Fruit fly (Drosophila melanogaster): ENCODE data around the gene Asciz.

The Asciz gene

DNA sequence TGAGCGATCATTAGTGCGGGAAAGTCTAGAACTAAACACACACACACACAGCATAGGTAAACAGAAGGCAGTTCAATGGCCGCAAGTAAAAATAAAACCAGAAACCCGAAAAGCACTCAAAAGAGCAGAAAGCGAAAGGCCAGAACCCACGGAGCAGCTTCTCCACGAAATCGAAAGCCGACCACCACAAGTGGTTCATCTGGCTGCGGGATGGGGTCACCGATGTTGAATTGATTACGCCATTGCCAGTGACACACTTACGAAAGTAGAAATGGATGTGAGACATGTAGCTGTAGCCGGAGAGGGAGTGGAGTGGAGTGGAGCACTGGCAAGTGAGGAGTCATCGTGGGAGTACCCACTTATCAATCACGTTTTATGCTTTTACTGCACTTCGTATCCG is 24.6 kb downstream of the Asciz start (continued):
- TF ChIP-seq Dip3 (GFP tag; optimal IDR thresholded peaks at IDR 0.05): no peak
- no peak for TF ChIP-seq exex (tag; optimal IDR thresholded peaks at IDR 0.05)
- TF ChIP-seq CG4282 (GFP tag; optimal IDR thresholded peaks at IDR 0.05): no peak
- TF ChIP-seq CG43689 (GFP tag; IDR thresholded peaks at IDR 0.05): no peak
- TF ChIP-seq so (GFP tag; IDR thresholded peaks at IDR 0.05): no peak
- TF ChIP-seq CG6854 (GFP tag; optimal IDR thresholded peaks at IDR 0.05): no peak
- peak; percentile 34 for TF ChIP-seq CG2712 (tag; optimal IDR thresholded peaks at IDR 0.05)
- no peak for TF ChIP-seq dimm (GFP tag; IDR thresholded peaks at IDR 0.05)
- peak; percentile 32 for TF ChIP-seq CG17568 (GFP tag; optimal IDR thresholded peaks at IDR 0.05)
- no peak for TF ChIP-seq btn (GFP tag; optimal IDR thresholded peaks at IDR 0.05)
- peak in 1 of 2 experiments; percentile 14 for TF ChIP-seq Eip74EF (GFP tag; optimal IDR thresholded peaks at IDR 0.05)
- no peak for TF ChIP-seq CG4707 (GFP tag; optimal IDR thresholded peaks at IDR 0.05)
- peak; percentile 33 for TF ChIP-seq twi (tag; optimal IDR thresholded peaks at IDR 0.05)
- TF ChIP-seq HmgZ (tag; optimal IDR thresholded peaks at IDR 0.05): no peak
- no peak for TF ChIP-seq CG7271 (tag; optimal IDR thresholded peaks at IDR 0.05)
- TF ChIP-seq CG10147 (GFP tag; optimal IDR thresholded peaks at IDR 0.05): no peak
- no peak for TF ChIP-seq NfI (GFP tag; optimal IDR thresholded peaks at IDR 0.05)
- no peak for TF ChIP-seq cas (GFP tag; IDR thresholded peaks at IDR 0.05)
- TF ChIP-seq CG9609 (GFP tag; optimal IDR thresholded peaks at IDR 0.05): no peak
- TF ChIP-seq HHEX (GFP tag; optimal IDR thresholded peaks at IDR 0.05): no peak
- no peak for TF ChIP-seq Hr3 (GFP tag; optimal IDR thresholded peaks at IDR 0.05)
- peak; percentile 5 for TF ChIP-seq kah (GFP tag; optimal IDR thresholded peaks at IDR 0.05)
- peak; percentile 39 for TF ChIP-seq Sry-β (GFP tag; optimal IDR thresholded peaks at IDR 0.05)
- TF ChIP-seq CG4820 (GFP tag; optimal IDR thresholded peaks at IDR 0.05): no peak
- TF ChIP-seq oc (tag; optimal IDR thresholded peaks at IDR 0.05): peak; percentile 0
- TF ChIP-seq CG12219 (GFP tag; optimal IDR thresholded peaks at IDR 0.05): no peak
- TF ChIP-seq CG10979 (tag; optimal IDR thresholded peaks at IDR 0.05): peak; percentile 14
- TF ChIP-seq ase (GFP tag; IDR thresholded peaks at IDR 0.05): no peak
- no peak for TF ChIP-seq CG4404 (GFP tag; IDR thresholded peaks at IDR 0.05)
- no peak for TF ChIP-seq zfh2 (GFP tag; optimal IDR thresholded peaks at IDR 0.05)
- no peak for TF ChIP-seq CG13296 (GFP tag; optimal IDR thresholded peaks at IDR 0.05)
- no peak for TF ChIP-seq CG9437 (GFP tag; optimal IDR thresholded peaks at IDR 0.05)
- TF ChIP-seq CG12769 (tag; optimal IDR thresholded peaks at IDR 0.05): no peak
- no peak for TF ChIP-seq dan (GFP tag; IDR thresholded peaks at IDR 0.05)
- TF ChIP-seq Ptx1 (GFP tag; IDR thresholded peaks at IDR 0.05): no peak
- peak; percentile 58 for TF ChIP-seq CG14710 (tag; optimal IDR thresholded peaks at IDR 0.05)
- TF ChIP-seq CG6272 (GFP tag; IDR thresholded peaks at IDR 0.05): no peak
- no peak for TF ChIP-seq pros (GFP tag; optimal IDR thresholded peaks at IDR 0.05)
- TF ChIP-seq Chrac-16 (GFP tag; optimal IDR thresholded peaks at IDR 0.05): no peak
- no peak for TF ChIP-seq CG3281 (GFP tag; optimal IDR thresholded peaks at IDR 0.05)
- no peak for TF ChIP-seq pb (GFP tag; optimal IDR thresholded peaks at IDR 0.05)
- no peak for TF ChIP-seq Dp (GFP tag; optimal IDR thresholded peaks at IDR 0.05)
- no peak for TF ChIP-seq CG17802 (tag; optimal IDR thresholded peaks at IDR 0.05)
- TF ChIP-seq Nf-YB (GFP tag; optimal IDR thresholded peaks at IDR 0.05): no peak
- no peak for TF ChIP-seq ewg (GFP tag; optimal IDR thresholded peaks at IDR 0.05)
- no peak for TF ChIP-seq p53 (GFP tag; optimal IDR thresholded peaks at IDR 0.05)
- no peak for TF ChIP-seq D19A (tag; optimal IDR thresholded peaks at IDR 0.05)
- TF ChIP-seq CG2129 (GFP tag; IDR thresholded peaks at IDR 0.05; ENCODE audit: partially characterized antibody): no peak
- TF ChIP-seq org-1 (GFP tag; optimal IDR thresholded peaks at IDR 0.05): no peak
- TF ChIP-seq Lpt (GFP tag; optimal IDR thresholded peaks at IDR 0.05): no peak
- TF ChIP-seq CG16779 (GFP tag; IDR thresholded peaks at IDR 0.05): no peak
- TF ChIP-seq psq (GFP tag; optimal IDR thresholded peaks at IDR 0.05): no peak
